Worm (Caenorhabditis elegans) whole organism, L2 larva: ENCODE measurements around the gene cks-1.

Experiments
- C34F6.9 ChIP-seq: fragments of 150-350 bp; optimal IDR thresholded peaks from 2 replicates; lab custom pipeline; 2014; ENCODE audit warnings: missing biosample characterization, missing genetic modification characterization
- F13H6.1 ChIP-seq: sonication (generic microtip); optimal IDR thresholded peaks from 2 replicates; lab custom pipeline; 2016; ENCODE audit warnings: missing genetic modification characterization, missing compliant biosample characterization
- Y55F3AM.14 ChIP-seq: fragments of 200-800 bp; sonication (Bioruptor generic); optimal IDR thresholded peaks from 2 replicates; lab custom pipeline; 2018; ENCODE audit warnings: mild to moderate bottlenecking, missing genetic modification characterization, missing compliant biosample characterization
- ZK546.5 ChIP-seq: sonication (generic microtip); optimal IDR thresholded peaks from 2 replicates; lab custom pipeline; 2017; ENCODE audit warnings: missing biosample characterization, missing genetic modification characterization
- alr-1 ChIP-seq: fragments of 150-350 bp; optimal IDR thresholded peaks from 2 replicates; lab custom pipeline; 2014; ENCODE audit warnings: missing biosample characterization, missing genetic modification characterization
- aly-2 ChIP-seq: fragments of 150-350 bp; optimal IDR thresholded peaks from 2 replicates; lab custom pipeline; 2014; ENCODE audit warnings: missing biosample characterization, missing genetic modification characterization
- blmp-1 ChIP-seq: sonication (generic microtip); optimal IDR thresholded peaks from 2 replicates; lab custom pipeline; 2017; ENCODE audit warnings: missing genetic modification characterization, mild to moderate bottlenecking, missing compliant biosample characterization, antibody characterized with exemption, moderate library complexity; ENCODE audit not compliant: insufficient read depth
- ceh-16 ChIP-seq: fragments of 150-350 bp; optimal IDR thresholded peaks from 2 replicates; lab custom pipeline; 2014; ENCODE audit warnings: missing biosample characterization, missing genetic modification characterization
- ceh-82 ChIP-seq: fragments of 150-350 bp; optimal IDR thresholded peaks from 2 replicates; lab custom pipeline; 2014; ENCODE audit warnings: missing biosample characterization, missing genetic modification characterization
- crh-2 ChIP-seq: sonication (generic microtip); optimal IDR thresholded peaks from 2 replicates; lab custom pipeline; 2017; ENCODE audit warnings: missing biosample characterization, missing genetic modification characterization
- dmd-4 ChIP-seq: sonication (generic microtip); optimal IDR thresholded peaks from 2 replicates; lab custom pipeline; 2017; ENCODE audit warnings: missing biosample characterization, missing genetic modification characterization
- egl-27 ChIP-seq: sonication (generic microtip); optimal IDR thresholded peaks from 3 replicates; lab custom pipeline; 2017; ENCODE audit warnings: missing biosample characterization, missing genetic modification reagents, missing genetic modification characterization
- elt-1 ChIP-seq: fragments of 150-350 bp; optimal IDR thresholded peaks from 2 replicates; lab custom pipeline; 2014; ENCODE audit warnings: missing biosample characterization, missing genetic modification characterization
- elt-3 ChIP-seq: sonication (generic microtip); optimal IDR thresholded peaks from 2 replicates; lab custom pipeline; 2017; ENCODE audit warnings: missing biosample characterization, missing genetic modification characterization
- fos-1 ChIP-seq: fragments of 150-350 bp; optimal IDR thresholded peaks from 2 replicates; lab custom pipeline; 2014; ENCODE audit warnings: missing biosample characterization, missing genetic modification characterization
- gmeb-1 ChIP-seq: fragments of 150-350 bp; optimal IDR thresholded peaks from 2 replicates; lab custom pipeline; 2014; ENCODE audit warnings: missing biosample characterization, missing genetic modification characterization
- lin-11 ChIP-seq: fragments of 150-350 bp; sonication (generic microtip); optimal IDR thresholded peaks from 2 replicates; lab custom pipeline; 2014; ENCODE audit warnings: missing biosample characterization, missing genetic modification characterization, inconsistent platforms, mixed read lengths
- lin-39 ChIP-seq: fragments of 150-350 bp; optimal IDR thresholded peaks from 2 replicates; lab custom pipeline; 2014; ENCODE audit warnings: missing biosample characterization, missing genetic modification reagents, missing genetic modification characterization
- lsy-2 ChIP-seq, 2 experiments: fragments of 150-350 bp in 1 of 2; sonication (generic microtip) in 1 of 2; optimal IDR thresholded peaks; 2 replicates each; lab custom pipeline; 2014 to 2017; ENCODE audit warnings: missing biosample characterization in 2 of 2, missing genetic modification characterization in 2 of 2
- mab-5 ChIP-seq: fragments of 150-350 bp; optimal IDR thresholded peaks from 2 replicates; lab custom pipeline; 2014; ENCODE audit warnings: missing biosample characterization, missing genetic modification characterization
- mbf-1 ChIP-seq: sonication (generic microtip); optimal IDR thresholded peaks from 2 replicates; lab custom pipeline; 2017; ENCODE audit warnings: missing biosample characterization, missing genetic modification characterization
- mdl-1 ChIP-seq, 2 experiments: fragments of 150-350 bp in 1 of 2; sonication (generic microtip) in 1 of 2; optimal IDR thresholded peaks; 2 replicates each; lab custom pipeline; 2017; ENCODE audit warnings: missing biosample characterization in 2 of 2, missing genetic modification characterization in 2 of 2
- nhr-10 ChIP-seq: sonication (generic microtip); optimal IDR thresholded peaks from 2 replicates; lab custom pipeline; 2017; ENCODE audit warnings: missing biosample characterization, missing genetic modification characterization
- nhr-11 ChIP-seq: fragments of 150-350 bp; optimal IDR thresholded peaks from 2 replicates; lab custom pipeline; 2014; ENCODE audit warnings: missing biosample characterization, missing genetic modification characterization
- nhr-12 ChIP-seq: fragments of 150-350 bp; optimal IDR thresholded peaks from 2 replicates; lab custom pipeline; 2014; ENCODE audit warnings: missing biosample characterization, missing genetic modification characterization
- nhr-129 ChIP-seq: fragments of 150-350 bp; optimal IDR thresholded peaks from 2 replicates; lab custom pipeline; 2014; ENCODE audit warnings: missing biosample characterization, missing genetic modification characterization
- nhr-21 ChIP-seq: fragments of 150-350 bp; optimal IDR thresholded peaks from 2 replicates; lab custom pipeline; 2014; ENCODE audit warnings: missing biosample characterization, missing genetic modification characterization
- nhr-237 ChIP-seq: fragments of 150-350 bp; optimal IDR thresholded peaks from 2 replicates; lab custom pipeline; 2014; ENCODE audit warnings: missing biosample characterization, missing genetic modification characterization
- nhr-6 ChIP-seq: fragments of 150-350 bp; optimal IDR thresholded peaks from 2 replicates; lab custom pipeline; 2014; ENCODE audit warnings: missing biosample characterization, missing genetic modification characterization
- nhr-77 ChIP-seq: fragments of 150-350 bp; optimal IDR thresholded peaks from 2 replicates; lab custom pipeline; 2014; ENCODE audit warnings: missing biosample characterization, missing genetic modification characterization
- peb-1 ChIP-seq: fragments of 150-350 bp; optimal IDR thresholded peaks from 2 replicates; lab custom pipeline; 2014; ENCODE audit warnings: missing biosample characterization, missing genetic modification characterization
- sem-4 ChIP-seq: fragments of 150-350 bp; optimal IDR thresholded peaks from 2 replicates; lab custom pipeline; 2014; ENCODE audit warnings: missing biosample characterization, missing genetic modification reagents, missing genetic modification characterization
- skn-1 ChIP-seq: sonication (generic microtip); optimal IDR thresholded peaks from 2 replicates; lab custom pipeline; 2017; ENCODE audit warnings: missing biosample characterization, missing genetic modification characterization
- sma-3 ChIP-seq: sonication (generic microtip); optimal IDR thresholded peaks from 2 replicates; lab custom pipeline; 2016; ENCODE audit warnings: missing genetic modification reagents, missing genetic modification characterization, missing compliant biosample characterization
- sma-9 ChIP-seq, 2 experiments: fragments of 150-350 bp in 1 of 2; sonication (generic microtip) in 1 of 2; optimal IDR thresholded peaks; 2 replicates each; lab custom pipeline; 2014 to 2016; ENCODE audit warnings: missing genetic modification characterization in 2 of 2, mild to moderate bottlenecking in 1 of 2, missing biosample characterization in 1 of 2, missing compliant biosample characterization in 1 of 2, missing genetic modification reagents in 1 of 2, moderate library complexity in 1 of 2
- unc-39 ChIP-seq: fragments of 150-350 bp; optimal IDR thresholded peaks from 2 replicates; lab custom pipeline; 2014; ENCODE audit warnings: missing biosample characterization, missing genetic modification characterization
- unc-55 ChIP-seq: fragments of 150-350 bp; sonication (generic microtip); optimal IDR thresholded peaks from 3 replicates; lab custom pipeline; 2014; ENCODE audit warnings: missing biosample characterization, missing genetic modification reagents, missing genetic modification characterization
- unc-62 ChIP-seq: fragments of 150-350 bp; optimal IDR thresholded peaks from 2 replicates; lab custom pipeline; 2014; ENCODE audit warnings: missing biosample characterization, missing genetic modification reagents, missing genetic modification characterization
- zag-1 ChIP-seq: fragments of 150-350 bp; optimal IDR thresholded peaks from 2 replicates; lab custom pipeline; 2014; ENCODE audit warnings: missing biosample characterization, missing genetic modification characterization
- ztf-1 ChIP-seq: fragments of 200-800 bp; sonication (Bioruptor generic); conservative IDR thresholded peaks from 2 replicates; pipeline ENCODE4 v1.3.6; 2022; ENCODE audit warnings: missing genetic modification characterization, missing compliant biosample characterization
- ztf-11 ChIP-seq: sonication (generic microtip); optimal IDR thresholded peaks from 2 replicates; lab custom pipeline; 2017; ENCODE audit warnings: missing biosample characterization, missing genetic modification characterization
- ztf-4 ChIP-seq: fragments of 150-350 bp; optimal IDR thresholded peaks from 2 replicates; lab custom pipeline; 2014; ENCODE audit warnings: missing biosample characterization, missing genetic modification characterization

Gene cks-1

DNA sequence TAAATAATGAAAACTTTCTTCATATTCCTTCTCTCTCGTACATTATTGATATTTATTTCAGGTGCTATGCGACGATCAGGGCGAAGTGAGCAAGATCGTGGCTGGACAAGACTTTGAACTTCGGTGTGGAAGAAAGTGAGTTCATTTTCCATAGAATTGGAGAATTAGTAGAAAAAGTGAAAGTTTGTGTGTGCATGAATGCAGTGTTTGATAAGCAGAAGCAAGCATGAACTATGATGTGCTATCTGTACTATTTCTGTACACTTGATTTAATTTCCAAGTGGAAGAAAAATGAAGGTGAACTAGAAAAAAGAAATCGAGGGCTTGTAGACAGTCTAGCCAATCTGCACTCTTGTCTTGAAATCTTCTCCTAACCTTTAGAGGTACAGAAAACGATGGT, 18.3 kb downstream of the cks-1 start:
- TF ChIP-seq sma-3 (GFP tag; lab: Kevin White, UChicago) = peak; percentile 22
- TF ChIP-seq crh-2 = peak; percentile 11
- peak; percentile 75 for TF ChIP-seq fos-1
- no peak for TF ChIP-seq ceh-16 (tag; lab: Kevin White, UChicago)
- peak; percentile 85 for TF ChIP-seq sma-9 (GFP tag; optimal IDR thresholded peaks at IDR 0.05; lab: Kevin White, UChicago)
- no peak for TF ChIP-seq sma-9 (tag; optimal IDR thresholded peaks at IDR 0.05; lab: Kevin White, UChicago)
- no peak for TF ChIP-seq ZK546.5 (tag; lab: Kevin White, UChicago)
- peak; percentile 67 for TF ChIP-seq blmp-1 (tag; lab: Kevin White, UChicago)

DNA sequence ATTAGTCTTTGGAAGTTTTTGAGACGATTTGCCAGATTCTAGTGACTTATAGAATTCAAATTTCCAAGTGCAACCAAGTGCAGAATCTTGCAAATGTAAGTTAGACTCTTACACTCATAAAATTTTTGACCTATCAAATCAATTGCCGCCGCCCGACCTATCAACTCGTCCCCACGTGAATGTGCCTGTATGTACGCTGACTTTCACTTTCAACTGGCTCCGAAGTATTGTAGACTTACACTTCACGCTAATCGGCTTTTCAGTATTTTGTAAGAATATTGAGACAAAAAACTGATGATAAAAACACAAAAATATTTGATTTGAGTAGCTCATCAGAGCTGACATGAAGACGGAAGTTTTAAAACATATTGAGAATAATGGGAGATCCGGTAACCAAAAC, 19.1 kb downstream of the cks-1 start:
- TF ChIP-seq ceh-82 (tag; lab: Kevin White, UChicago) (no peak), nhr-129 (no peak), ceh-16 (tag; lab: Kevin White, UChicago) (no peak), sma-9 (GFP tag; optimal IDR thresholded peaks at IDR 0.05; lab: Kevin White, UChicago) (peak; percentile 73), sma-9 (tag; optimal IDR thresholded peaks at IDR 0.05; lab: Kevin White, UChicago) (no peak), egl-27 (no peak), F13H6.1 (tag; lab: Kevin White, UChicago) (no peak), nhr-12 (tag; lab: Kevin White, UChicago) (no peak), sem-4 (tag; lab: Kevin White, UChicago) (no peak), nhr-6 (tag; lab: Kevin White, UChicago) (no peak), lin-11 (tag; lab: Kevin White, UChicago) (no peak), nhr-21 (tag; lab: Kevin White, UChicago) (no peak), lin-39 (tag; lab: Kevin White, UChicago) (no peak), mbf-1 (tag; lab: Kevin White, UChicago) (no peak), unc-55 (no peak), skn-1 (tag; lab: Kevin White, UChicago) (no peak), peb-1 (tag; lab: Kevin White, UChicago) (no peak), alr-1 (no peak), elt-1 (tag; lab: Kevin White, UChicago) (no peak), sma-3 (GFP tag; lab: Kevin White, UChicago) (peak; percentile 9), unc-62 (GFP tag; lab: Kevin White, UChicago) (no peak), dmd-4 (no peak), nhr-237 (tag; lab: Kevin White, UChicago) (no peak), C34F6.9 (no peak), mab-5 (tag; lab: Kevin White, UChicago) (no peak), nhr-11 (tag; lab: Kevin White, UChicago) (no peak), unc-39 (tag; lab: Kevin White, UChicago) (no peak), aly-2 (tag; lab: Kevin White, UChicago) (no peak), Y55F3AM.14 (GFP tag; lab: Kevin White, UChicago) (no peak), elt-3 (tag; lab: Kevin White, UChicago) (no peak), fos-1 (peak; percentile 31), ztf-1 (no peak), lsy-2 (tag; optimal IDR thresholded peaks at IDR 0.05; lab: Kevin White, UChicago) (no peak), ztf-4 (tag; lab: Kevin White, UChicago) (no peak), nhr-10 (tag; lab: Kevin White, UChicago) (no peak), gmeb-1 (tag; lab: Kevin White, UChicago) (no peak), blmp-1 (tag; lab: Kevin White, UChicago) (peak; percentile 57), mdl-1 (tag; optimal IDR thresholded peaks at IDR 0.05; lab: Kevin White, UChicago) (peak in 1 of 2 experiments; percentile 19), zag-1 (tag; lab: Kevin White, UChicago) (no peak), nhr-77 (tag; lab: Kevin White, UChicago) (no peak), ztf-11 (tag; lab: Kevin White, UChicago) (no peak)
- TF ChIP-seq, all 48 proteins: peak for 5
